Fruit fly (Drosophila melanogaster): ENCODE results near the gene Phf5a.

The Phf5a gene

DNA sequence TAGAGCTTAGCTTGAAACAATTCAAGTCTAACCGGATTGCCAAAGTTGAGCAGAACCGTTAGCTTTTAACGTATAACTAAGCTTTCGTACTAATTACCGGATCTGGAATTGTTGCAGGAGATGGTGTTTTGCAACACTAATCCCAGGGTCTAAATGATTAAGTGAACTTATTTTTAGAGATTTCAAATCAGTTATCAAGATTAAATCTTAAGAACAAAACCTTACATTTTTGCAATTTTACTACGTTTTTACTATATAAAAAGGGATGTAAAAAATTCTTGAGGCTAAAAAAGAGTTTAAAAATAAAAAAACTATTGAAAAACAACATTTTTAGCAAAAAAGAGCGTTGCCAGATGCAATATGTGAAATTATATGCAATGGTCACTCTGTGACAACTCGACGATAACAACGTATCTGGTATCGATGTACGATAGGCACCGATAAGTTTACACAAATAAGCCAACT lies 1.9 kb downstream of the Phf5a start, which contains the start of the genes KFase and epsilonCOP (continued):
- TF ChIP-seq CG34376 (GFP tag; optimal IDR thresholded peaks at IDR 0.05) (peak; percentile 47), wek (GFP tag; optimal IDR thresholded peaks at IDR 0.05) (no peak), Atf3 (GFP tag; optimal IDR thresholded peaks at IDR 0.05) (peak; percentile 20), CG7357 (GFP tag; IDR thresholded peaks at IDR 0.05) (no peak), emc (GFP tag; optimal IDR thresholded peaks at IDR 0.05) (peak; percentile 6), Poxn (GFP tag; IDR thresholded peaks at IDR 0.05) (no peak), CG2678 (tag; optimal IDR thresholded peaks at IDR 0.05) (peak; percentile 63), CG31365 (tag; optimal IDR thresholded peaks at IDR 0.05) (no peak), CG43689 (GFP tag; IDR thresholded peaks at IDR 0.05) (no peak), CG11398 (GFP tag; optimal IDR thresholded peaks at IDR 0.05) (peak; percentile 22), Nf-YB (GFP tag; optimal IDR thresholded peaks at IDR 0.05) (peak; percentile 33), CG1832 (GFP tag; optimal IDR thresholded peaks at IDR 0.05) (no peak), pan (optimal IDR thresholded peaks at IDR 0.05) (no peak), pan (GFP tag; optimal IDR thresholded peaks at IDR 0.05 in 1 of 2, IDR thresholded peaks at IDR 0.05 in 1 of 2) (no peak), shn (GFP tag; optimal IDR thresholded peaks at IDR 0.05) (peak; percentile 34), Ada2b (GFP tag; IDR thresholded peaks at IDR 0.05) (no peak), Dfd (GFP tag; optimal IDR thresholded peaks at IDR 0.05) (no peak), Fer2 (tag; optimal IDR thresholded peaks at IDR 0.05) (peak; percentile 29), abd-A (tag; optimal IDR thresholded peaks at IDR 0.05) (no peak), chinmo (GFP tag; IDR thresholded peaks at IDR 0.05; ENCODE audit: partially characterized antibody) (peak; percentile 73; the same call in 2 of the 4 replicates), crp (GFP tag; optimal IDR thresholded peaks at IDR 0.05) (peak in 1 of 2 experiments; percentile 23), Hand (GFP tag; optimal IDR thresholded peaks at IDR 0.05) (no peak), Bgb (GFP tag; IDR thresholded peaks at IDR 0.05; ENCODE audit: partially characterized antibody) (peak; percentile 78), ftz-f1 (GFP tag; optimal IDR thresholded peaks at IDR 0.05) (no peak), Trl (optimal IDR thresholded peaks at IDR 0.05) (no peak), Trl (GFP tag; optimal IDR thresholded peaks at IDR 0.05) (peak; percentile 79), CG15514 (GFP tag; optimal IDR thresholded peaks at IDR 0.05) (peak; percentile 96), CG12299 (tag; optimal IDR thresholded peaks at IDR 0.05) (peak; percentile 49), ab (GFP tag; optimal IDR thresholded peaks at IDR 0.05) (no peak), Hsf (GFP tag; optimal IDR thresholded peaks at IDR 0.05) (peak; percentile 71), ham (GFP tag; IDR thresholded peaks at IDR 0.05) (no peak), Tbp (GFP tag; optimal IDR thresholded peaks at IDR 0.05) (no peak), cas (GFP tag; IDR thresholded peaks at IDR 0.05) (no peak), lab (GFP tag; optimal IDR thresholded peaks at IDR 0.05) (peak; percentile 80), CG7839 (tag; optimal IDR thresholded peaks at IDR 0.05) (peak; percentile 45), Mes4 (GFP tag; optimal IDR thresholded peaks at IDR 0.05) (peak; percentile 52), CG11723 (GFP tag; optimal IDR thresholded peaks at IDR 0.05) (no peak), Aef1 (GFP tag; IDR thresholded peaks at IDR 0.05) (0 out of 3 replicates have a peak, but pooled peaks have one; percentile 12), Six4 (GFP tag; optimal IDR thresholded peaks at IDR 0.05) (no peak), CG10959 (GFP tag; IDR thresholded peaks at IDR 0.05) (no peak), maf-S (GFP tag; optimal IDR thresholded peaks at IDR 0.05) (peak; percentile 52), exex (tag; optimal IDR thresholded peaks at IDR 0.05) (peak; percentile 68), tll (GFP tag; optimal IDR thresholded peaks at IDR 0.05) (no peak), Jarid2 (GFP tag; optimal IDR thresholded peaks at IDR 0.05) (no peak), run (tag; optimal IDR thresholded peaks at IDR 0.05) (no peak), CG15011 (GFP tag; optimal IDR thresholded peaks at IDR 0.05) (peak; percentile 45), BtbVII (GFP tag; optimal IDR thresholded peaks at IDR 0.05) (peak; percentile 36), al (GFP tag; IDR thresholded peaks at IDR 0.05) (peak; percentile 23; the same call in 1 of the 2 replicates), CG3847 (GFP tag; IDR thresholded peaks at IDR 0.05) (peak; percentile 75; the same call in 1 of the 2 replicates), HHEX (GFP tag; optimal IDR thresholded peaks at IDR 0.05) (peak; percentile 33), Dip2 (GFP tag; IDR thresholded peaks at IDR 0.05) (no peak)
